Fruit fly (Drosophila melanogaster) whole organism, embryonic: Measurements from ENCODE around the gene stg1.

Experiments
- Abd-B ChIP-seq: fragments of 200-800 bp; sonication (Bioruptor generic); optimal IDR thresholded peaks from 2 replicates; lab custom pipeline; 2018; ENCODE audit warnings: missing biosample characterization, mild to moderate bottlenecking, missing genetic modification characterization, moderate library complexity
- CG15696 ChIP-seq: fragments of 200-800 bp; sonication (Bioruptor generic); optimal IDR thresholded peaks from 2 replicates; lab custom pipeline; 2019; ENCODE audit warnings: missing biosample characterization, mild to moderate bottlenecking, missing genetic modification characterization, moderate library complexity
- Dad ChIP-seq: fragments of 200-800 bp; sonication (Bioruptor generic); optimal IDR thresholded peaks from 3 replicates; lab custom pipeline; 2016; ENCODE audit warnings: missing biosample characterization, missing genetic modification characterization
- Deaf1 ChIP-seq: fragments of 200-800 bp; optimal IDR thresholded peaks from 3 replicates; lab custom pipeline; 2019; ENCODE audit warnings: missing biosample characterization, mild to moderate bottlenecking, missing genetic modification characterization, moderate library complexity
- crc ChIP-seq: fragments of 200-800 bp; sonication (Bioruptor generic); optimal IDR thresholded peaks from 2 replicates; lab custom pipeline; 2016; ENCODE audit warnings: missing biosample characterization, missing genetic modification characterization
- croc ChIP-seq: fragments of 200-800 bp; sonication (Bioruptor generic); conservative IDR thresholded peaks from 3 replicates; pipeline ENCODE4 v1.3.6; 2022; ENCODE audit warnings: missing biosample characterization, missing genetic modification characterization
- emc ChIP-seq: fragments of 200-800 bp; sonication (Bioruptor generic); optimal IDR thresholded peaks from 2 replicates; lab custom pipeline; 2016; ENCODE audit warnings: missing biosample characterization, missing genetic modification characterization

dm6 chrX:21058437-21058836 is 35.2 kb upstream of the stg1 start:
- TF ChIP-seq CG15696 (tag; lab: Kevin White, UChicago) (no peak), emc (GFP tag; lab: Kevin White, UChicago) (no peak), crc (GFP tag; lab: Kevin White, UChicago) (no peak), Dad (GFP tag; lab: Kevin White, UChicago) (no peak), Deaf1 (tag; lab: Kevin White, UChicago) (no peak), croc (GFP tag; lab: Robert Waterston, UW) (no peak), Abd-B (GFP tag; lab: Kevin White, UChicago) (no peak)
